Fruit fly (Drosophila melanogaster) whole organism, embryonic: ENCODE measurements around the gene CG10348.

Experiments
- Abd-B ChIP-seq: fragments of 200-800 bp; sonication (Bioruptor generic); optimal IDR thresholded peaks from 2 replicates; lab custom pipeline; 2018; ENCODE audit warnings: missing biosample characterization, mild to moderate bottlenecking, missing genetic modification characterization, moderate library complexity
- Asciz ChIP-seq: fragments of 200-800 bp; sonication (Bioruptor generic); optimal IDR thresholded peaks from 2 replicates; lab custom pipeline; 2017; ENCODE audit warnings: missing biosample characterization, mild to moderate bottlenecking, missing genetic modification characterization, missing genetic modification reagents
- CG1024 ChIP-seq: fragments of 200-800 bp; sonication (Bioruptor generic); IDR thresholded peaks from 2 replicates; pipeline ENCODE4 v1.3.6; 2022; ENCODE audit warnings: missing biosample characterization, missing genetic modification characterization
- CG10543 ChIP-seq: fragments of 200-800 bp; sonication (Bioruptor generic); optimal IDR thresholded peaks from 3 replicates; lab custom pipeline; 2017; ENCODE audit warnings: missing biosample characterization, mild to moderate bottlenecking, missing genetic modification characterization, moderate library complexity
- CG11085 ChIP-seq: fragments of 200-800 bp; sonication (Bioruptor generic); IDR thresholded peaks from 2 replicates; pipeline ENCODE4 v1.3.6; 2022; ENCODE audit warnings: missing biosample characterization, missing genetic modification characterization
- CG11696 ChIP-seq: fragments of 200-800 bp; sonication (Bioruptor generic); IDR thresholded peaks from 2 replicates; pipeline ENCODE4 v1.3.6; 2022; ENCODE audit warnings: missing biosample characterization, missing genetic modification characterization
- CG11723 ChIP-seq: fragments of 200-800 bp; sonication (Bioruptor generic); optimal IDR thresholded peaks from 2 replicates; lab custom pipeline; 2017; ENCODE audit warnings: missing biosample characterization, mild to moderate bottlenecking, missing genetic modification characterization
- CG12155 ChIP-seq: fragments of 200-800 bp; sonication (Bioruptor generic); optimal IDR thresholded peaks from 3 replicates; lab custom pipeline; 2016; ENCODE audit warnings: missing biosample characterization, missing genetic modification characterization
- CG14014 ChIP-seq: fragments of 200-800 bp; sonication (Bioruptor generic); IDR thresholded peaks from 2 replicates; pipeline ENCODE4 v1.3.6; 2022; ENCODE audit warnings: missing biosample characterization, missing genetic modification characterization
- CG14710 ChIP-seq: fragments of 200-800 bp; sonication (Bioruptor generic); optimal IDR thresholded peaks from 3 replicates; lab custom pipeline; 2019; ENCODE audit warnings: missing biosample characterization, mild to moderate bottlenecking, missing genetic modification characterization, moderate library complexity
- CG16813 ChIP-seq: fragments of 200-800 bp; sonication (Bioruptor generic); IDR thresholded peaks from 3 replicates; pipeline ENCODE4 v1.3.6; 2022; ENCODE audit warnings: missing biosample characterization, missing genetic modification characterization; ENCODE audit not compliant: partially characterized antibody
- CG17829 ChIP-seq: fragments of 200-800 bp; optimal IDR thresholded peaks from 2 replicates; lab custom pipeline; 2019; ENCODE audit warnings: missing biosample characterization, mild to moderate bottlenecking, missing genetic modification characterization, moderate library complexity
- CG2116 ChIP-seq: fragments of 200-800 bp; sonication (Bioruptor generic); optimal IDR thresholded peaks from 3 replicates; lab custom pipeline; 2018; ENCODE audit warnings: missing biosample characterization, mild to moderate bottlenecking, missing genetic modification characterization
- CG2129 ChIP-seq: fragments of 200-800 bp; sonication (Bioruptor generic); IDR thresholded peaks from 2 replicates; pipeline ENCODE4 v1.3.6; 2022; ENCODE audit warnings: missing biosample characterization, missing genetic modification characterization; ENCODE audit not compliant: partially characterized antibody
- CG30431 ChIP-seq: fragments of 200-800 bp; sonication (Bioruptor generic); optimal IDR thresholded peaks from 2 replicates; lab custom pipeline; 2017; ENCODE audit warnings: missing biosample characterization, missing genetic modification characterization
- CG6654 ChIP-seq: fragments of 200-800 bp; sonication (Bioruptor generic); optimal IDR thresholded peaks from 2 replicates; lab custom pipeline; 2017; ENCODE audit warnings: missing biosample characterization, mild to moderate bottlenecking, missing genetic modification characterization
- CG6854 ChIP-seq: fragments of 200-800 bp; sonication (Bioruptor generic); optimal IDR thresholded peaks from 3 replicates; lab custom pipeline; 2017; ENCODE audit warnings: missing biosample characterization, mild to moderate bottlenecking, missing genetic modification characterization
- CG8478 ChIP-seq: fragments of >200 bp; optimal IDR thresholded peaks from 2 replicates; lab custom pipeline; 2018
- CG8924 ChIP-seq: fragments of 200-800 bp; optimal IDR thresholded peaks from 3 replicates; lab custom pipeline; 2019; ENCODE audit warnings: missing biosample characterization, mild to moderate bottlenecking, missing genetic modification characterization, moderate library complexity
- CG9876 ChIP-seq: fragments of 200-800 bp; sonication (Bioruptor generic); optimal IDR thresholded peaks from 2 replicates; lab custom pipeline; 2016; ENCODE audit warnings: missing biosample characterization, missing genetic modification characterization
- CHES-1-like ChIP-seq: fragments of 200-800 bp; sonication (Bioruptor generic); optimal IDR thresholded peaks from 2 replicates; lab custom pipeline; 2016; ENCODE audit warnings: missing biosample characterization, missing genetic modification characterization
- D19B ChIP-seq: fragments of 200-800 bp; sonication (Bioruptor generic); optimal IDR thresholded peaks from 2 replicates; lab custom pipeline; 2017; ENCODE audit warnings: missing biosample characterization, mild to moderate bottlenecking, missing genetic modification characterization
- Dip3 ChIP-seq: fragments of 200-800 bp; sonication (Bioruptor generic); optimal IDR thresholded peaks from 3 replicates; lab custom pipeline; 2016; ENCODE audit warnings: missing biosample characterization, missing genetic modification characterization
- HmgD ChIP-seq: fragments of 200-800 bp; sonication (Bioruptor generic); optimal IDR thresholded peaks from 3 replicates; lab custom pipeline; 2016; ENCODE audit warnings: missing biosample characterization, missing genetic modification characterization
- Hmr ChIP-seq: fragments of 200-800 bp; sonication (Bioruptor generic); optimal IDR thresholded peaks from 3 replicates; lab custom pipeline; 2017; ENCODE audit warnings: mild to moderate bottlenecking, missing biosample characterization, missing genetic modification reagents, missing genetic modification characterization
- Hr78 ChIP-seq, 2 experiments: fragments of 200-800 bp in 1 of 2; fragments of >200 bp in 1 of 2; sonication (Bioruptor generic) in 1 of 2; optimal IDR thresholded peaks; 2 replicates each; lab custom pipeline; 2017 to 2019; ENCODE audit warnings: missing biosample characterization in 2 of 2, missing genetic modification characterization in 2 of 2, mild to moderate bottlenecking in 1 of 2, moderate library complexity in 1 of 2
- Kr ChIP-seq: fragments of 200-800 bp; sonication (Bioruptor generic); optimal IDR thresholded peaks from 2 replicates; lab custom pipeline; 2017; ENCODE audit warnings: missing biosample characterization, mild to moderate bottlenecking, missing genetic modification characterization
- Stat92E ChIP-seq, 3 experiments: fragments of >200 bp in 2 of 3; fragments of 200-800 bp in 1 of 3; sonication (Bioruptor generic) in 1 of 3; optimal IDR thresholded peaks; 2 replicates each; lab custom pipeline; 2017 to 2019; ENCODE audit warnings: missing biosample characterization in 3 of 3, missing genetic modification characterization in 3 of 3, mild to moderate bottlenecking in 1 of 3, moderate library complexity in 1 of 3
- ac ChIP-seq: fragments of 200-800 bp; sonication (Bioruptor generic); optimal IDR thresholded peaks from 3 replicates; lab custom pipeline; 2017; ENCODE audit warnings: missing biosample characterization, mild to moderate bottlenecking, missing genetic modification characterization
- aop ChIP-seq: fragments of 200-800 bp; sonication (Bioruptor generic); IDR thresholded peaks from 2 replicates; pipeline ENCODE4 v1.3.6; 2022; ENCODE audit warnings: missing biosample characterization, missing genetic modification characterization
- ap ChIP-seq: fragments of 200-800 bp; sonication (Bioruptor generic); IDR thresholded peaks from 2 replicates; pipeline ENCODE4 v1.3.6; 2022; ENCODE audit warnings: missing biosample characterization, missing genetic modification characterization
- bab2 ChIP-seq: fragments of 200-800 bp; sonication (Bioruptor generic); optimal IDR thresholded peaks from 2 replicates; lab custom pipeline; 2016; ENCODE audit warnings: missing biosample characterization, missing genetic modification characterization
- bigmax ChIP-seq: fragments of 200-800 bp; sonication (Bioruptor generic); optimal IDR thresholded peaks from 2 replicates; lab custom pipeline; 2018; ENCODE audit warnings: missing biosample characterization, mild to moderate bottlenecking, missing genetic modification characterization
- chm ChIP-seq: fragments of 200-800 bp; sonication (Bioruptor generic); IDR thresholded peaks from 2 replicates; pipeline ENCODE4 v1.3.6; 2022; ENCODE audit warnings: missing biosample characterization, missing genetic modification characterization
- dati ChIP-seq: fragments of 200-800 bp; sonication (Bioruptor generic); IDR thresholded peaks from 2 replicates; pipeline ENCODE4 v1.3.6; 2022; ENCODE audit warnings: missing biosample characterization, missing genetic modification characterization
- gce ChIP-seq: fragments of 200-800 bp; sonication (Bioruptor generic); IDR thresholded peaks from 3 replicates; pipeline ENCODE4 v1.3.6; 2022; ENCODE audit warnings: missing biosample characterization, missing genetic modification characterization
- gcm ChIP-seq: fragments of 200-800 bp; sonication (Bioruptor generic); optimal IDR thresholded peaks from 2 replicates; lab custom pipeline; 2019; ENCODE audit warnings: missing biosample characterization, mild to moderate bottlenecking, missing genetic modification characterization, moderate library complexity
- gro ChIP-seq: fragments of 200-800 bp; sonication (Bioruptor generic); optimal IDR thresholded peaks from 2 replicates; lab custom pipeline; 2016; ENCODE audit warnings: missing biosample characterization, missing genetic modification characterization
- ham ChIP-seq: fragments of 200-800 bp; sonication (Bioruptor generic); IDR thresholded peaks from 2 replicates; pipeline ENCODE4 v1.3.6; 2022; ENCODE audit warnings: missing biosample characterization, missing genetic modification characterization
- jing ChIP-seq: fragments of 200-800 bp; sonication (Bioruptor generic); optimal IDR thresholded peaks from 2 replicates; lab custom pipeline; 2018; ENCODE audit warnings: missing biosample characterization, mild to moderate bottlenecking, missing genetic modification characterization
- ken ChIP-seq: fragments of 200-800 bp; sonication (Bioruptor generic); IDR thresholded peaks from 3 replicates; pipeline ENCODE4 v1.3.6; 2022; ENCODE audit warnings: missing biosample characterization, missing genetic modification characterization
- lab ChIP-seq: fragments of 200-800 bp; sonication (Bioruptor generic); optimal IDR thresholded peaks from 3 replicates; lab custom pipeline; 2017; ENCODE audit warnings: missing biosample characterization, missing genetic modification characterization, mild to moderate bottlenecking, moderate library complexity, missing genetic modification reagents
- mld ChIP-seq: fragments of 200-800 bp; sonication (Bioruptor generic); IDR thresholded peaks from 3 replicates; pipeline ENCODE4 v1.3.6; 2022; ENCODE audit warnings: missing biosample characterization, missing genetic modification characterization; ENCODE audit not compliant: partially characterized antibody
- nmo ChIP-seq: fragments of 200-800 bp; sonication (Bioruptor generic); optimal IDR thresholded peaks from 2 replicates; lab custom pipeline; 2018; ENCODE audit warnings: missing biosample characterization, mild to moderate bottlenecking, missing genetic modification characterization, moderate library complexity
- ranshi ChIP-seq: fragments of 200-800 bp; sonication (Bioruptor generic); IDR thresholded peaks from 2 replicates; pipeline ENCODE4 v1.3.6; 2022; ENCODE audit warnings: missing biosample characterization, missing genetic modification characterization
- sim ChIP-seq: fragments of 200-800 bp; sonication (Bioruptor generic); IDR thresholded peaks from 2 replicates; pipeline ENCODE4 v1.3.6; 2022; ENCODE audit warnings: missing biosample characterization, missing genetic modification characterization
- twi ChIP-seq: fragments of 200-800 bp; optimal IDR thresholded peaks from 2 replicates; lab custom pipeline; 2019; ENCODE audit warnings: missing biosample characterization, mild to moderate bottlenecking, missing genetic modification characterization, moderate library complexity
- z ChIP-seq: fragments of 200-800 bp; sonication (Bioruptor generic); IDR thresholded peaks from 3 replicates; pipeline ENCODE4 v1.3.6; 2022; ENCODE audit warnings: missing biosample characterization, missing genetic modification characterization

Gene CG10348

dm6 chr2L:18676948-18677820, 55.1 kb downstream of the CG10348 start, which contains the start of the genes Mst36Fa and CG31751 (continued):
- TF ChIP-seq twi (tag; lab: Kevin White, UChicago) = peak; percentile 8
- peak; percentile 44; the same call in 1 of the 3 replicates for TF ChIP-seq gce
- TF ChIP-seq CG1024 (GFP tag; lab: Robert Waterston, UW) = peak; percentile 63; the same call in 1 of the 2 replicates
- TF ChIP-seq CG10543 (GFP tag; lab: Kevin White, UChicago) = peak; percentile 90
- TF ChIP-seq HmgD = peak; percentile 83
- TF ChIP-seq dati (GFP tag; lab: Robert Waterston, UW) = no peak
- TF ChIP-seq CG12155 = peak; percentile 23
- peak; percentile 74 for TF ChIP-seq chm (GFP tag; lab: Robert Waterston, UW)
- TF ChIP-seq mld = no peak
- no peak for TF ChIP-seq aop (GFP tag; lab: Robert Waterston, UW)
- TF ChIP-seq bigmax (GFP tag; lab: Kevin White, UChicago) = no peak
- no peak for TF ChIP-seq CG8478 (lab: Kevin White, UChicago)
- no peak for TF ChIP-seq ac (GFP tag; lab: Kevin White, UChicago)
- 0 out of 2 replicates have a peak, but pooled peaks have one; percentile 30 for TF ChIP-seq CG11085 (GFP tag; lab: Robert Waterston, UW)
- TF ChIP-seq CG9876 (GFP tag; lab: Kevin White, UChicago) = peak; percentile 50
- peak; percentile 75 for TF ChIP-seq CG8924
- TF ChIP-seq Asciz = peak; percentile 91
- TF ChIP-seq CG6854 (GFP tag; lab: Kevin White, UChicago) = peak; percentile 89
- no peak for TF ChIP-seq CG16813 (GFP tag; lab: Robert Waterston, UW)
- TF ChIP-seq CG11723 = peak; percentile 86
- peak; percentile 39 for TF ChIP-seq jing (GFP tag; lab: Kevin White, UChicago)
- peak; percentile 94 for TF ChIP-seq lab (GFP tag; lab: Kevin White, UChicago)
- TF ChIP-seq ham (GFP tag; lab: Robert Waterston, UW) = no peak
- TF ChIP-seq D19B (GFP tag; lab: Kevin White, UChicago) = peak; percentile 29
- TF ChIP-seq Abd-B (GFP tag; lab: Kevin White, UChicago) = peak; percentile 26
- TF ChIP-seq CG11696 (GFP tag; lab: Robert Waterston, UW) = peak; percentile 55; the same call in 1 of the 2 replicates
- no peak for TF ChIP-seq Stat92E (GFP tag; optimal IDR thresholded peaks at IDR 0.05; lab: Kevin White, UChicago)
- TF ChIP-seq CHES-1-like (GFP tag; lab: Kevin White, UChicago) = peak; percentile 75
- peak; percentile 57 for TF ChIP-seq gro (GFP tag; lab: Kevin White, UChicago)
- peak; percentile 95 for TF ChIP-seq Hmr (GFP tag; lab: Kevin White, UChicago)
- no peak for TF ChIP-seq Dip3 (GFP tag; lab: Kevin White, UChicago)
- peak; percentile 74 for TF ChIP-seq CG2116 (GFP tag; lab: Kevin White, UChicago)
- TF ChIP-seq CG17829 = peak; percentile 31
- peak; percentile 83 for TF ChIP-seq bab2 (GFP tag; lab: Kevin White, UChicago)
- peak; percentile 76 for TF ChIP-seq sim (GFP tag; lab: Robert Waterston, UW)
- peak; percentile 30 for TF ChIP-seq nmo (GFP tag; lab: Kevin White, UChicago)
- peak; percentile 29 for TF ChIP-seq CG6654 (GFP tag; lab: Kevin White, UChicago)
- peak; percentile 57 for TF ChIP-seq CG14710 (tag; lab: Kevin White, UChicago)
- TF ChIP-seq ken (GFP tag; lab: Robert Waterston, UW) = peak; percentile 4; the same call in 1 of the 3 replicates
- peak; percentile 55; the same call in 1 of the 2 replicates for TF ChIP-seq ranshi (GFP tag; lab: Robert Waterston, UW)
- TF ChIP-seq Hr78 (GFP tag; optimal IDR thresholded peaks at IDR 0.05; lab: Kevin White, UChicago) = peak in 1 of 2 experiments; percentile 63
- no peak for TF ChIP-seq ap (GFP tag; lab: Robert Waterston, UW)
- no peak for TF ChIP-seq CG2129 (GFP tag; lab: Robert Waterston, UW)
- peak; percentile 61 for TF ChIP-seq gcm (GFP tag; lab: Kevin White, UChicago)
- TF ChIP-seq CG30431 (GFP tag; lab: Kevin White, UChicago) = no peak
- peak; percentile 50; the same call in 1 of the 3 replicates for TF ChIP-seq z (GFP tag; lab: Robert Waterston, UW)
- peak; percentile 85; the same call in 1 of the 2 replicates for TF ChIP-seq CG14014 (GFP tag; lab: Robert Waterston, UW)
- no peak for TF ChIP-seq Kr
